Fruit fly (Drosophila melanogaster) whole organism, pupa: ENCODE measurements around the gene CG6961.

Source experiments
- CG12605 ChIP-seq: fragments of 200-800 bp; sonication (Bioruptor generic); IDR thresholded peaks from 2 replicates; pipeline ENCODE4 v1.3.6; 2022; ENCODE audit warnings: missing biosample characterization, missing genetic modification characterization
- CG14655 ChIP-seq: fragments of 200-800 bp; sonication (Bioruptor generic); optimal IDR thresholded peaks from 3 replicates; lab custom pipeline; 2017; ENCODE audit warnings: mild to moderate bottlenecking, missing biosample characterization, missing genetic modification reagents, missing genetic modification characterization
- CG32121 ChIP-seq: fragments of 200-800 bp; sonication (Bioruptor generic); IDR thresholded peaks from 2 replicates; pipeline ENCODE4 v1.3.6; 2022; ENCODE audit warnings: missing biosample characterization, missing genetic modification characterization
- CG34367 ChIP-seq: fragments of 200-800 bp; sonication (Bioruptor generic); optimal IDR thresholded peaks from 2 replicates; lab custom pipeline; 2018; ENCODE audit warnings: missing biosample characterization, mild to moderate bottlenecking, missing genetic modification characterization
- CG8159 ChIP-seq: fragments of 200-800 bp; sonication (Bioruptor generic); optimal IDR thresholded peaks from 3 replicates; lab custom pipeline; 2018; ENCODE audit warnings: missing biosample characterization, mild to moderate bottlenecking, missing genetic modification characterization, moderate library complexity
- CG8301 ChIP-seq: fragments of 200-800 bp; sonication (Bioruptor generic); optimal IDR thresholded peaks from 2 replicates; lab custom pipeline; 2018; ENCODE audit warnings: missing biosample characterization, mild to moderate bottlenecking, missing genetic modification characterization
- Pif1B ChIP-seq: fragments of 200-800 bp; sonication (Bioruptor generic); optimal IDR thresholded peaks from 3 replicates; lab custom pipeline; 2016; ENCODE audit warnings: missing biosample characterization, missing genetic modification characterization
- Snoo ChIP-seq: fragments of 200-800 bp; sonication (Bioruptor generic); optimal IDR thresholded peaks from 3 replicates; lab custom pipeline; 2017; ENCODE audit warnings: missing biosample characterization, mild to moderate bottlenecking, missing genetic modification characterization, inconsistent platforms
- fd96Ca ChIP-seq: fragments of 200-800 bp; sonication (Bioruptor generic); IDR thresholded peaks from 3 replicates; pipeline ENCODE4 v1.3.6; 2022; ENCODE audit warnings: missing biosample characterization, missing genetic modification characterization
- gl ChIP-seq: fragments of 200-800 bp; sonication (Bioruptor generic); optimal IDR thresholded peaks from 2 replicates; lab custom pipeline; 2018; ENCODE audit warnings: missing biosample characterization, mild to moderate bottlenecking, missing genetic modification characterization
- rn ChIP-seq: fragments of 200-800 bp; sonication (Bioruptor generic); IDR thresholded peaks from 2 replicates; pipeline ENCODE4 v1.3.6; 2022; ENCODE audit warnings: missing biosample characterization, missing genetic modification characterization

DNA sequence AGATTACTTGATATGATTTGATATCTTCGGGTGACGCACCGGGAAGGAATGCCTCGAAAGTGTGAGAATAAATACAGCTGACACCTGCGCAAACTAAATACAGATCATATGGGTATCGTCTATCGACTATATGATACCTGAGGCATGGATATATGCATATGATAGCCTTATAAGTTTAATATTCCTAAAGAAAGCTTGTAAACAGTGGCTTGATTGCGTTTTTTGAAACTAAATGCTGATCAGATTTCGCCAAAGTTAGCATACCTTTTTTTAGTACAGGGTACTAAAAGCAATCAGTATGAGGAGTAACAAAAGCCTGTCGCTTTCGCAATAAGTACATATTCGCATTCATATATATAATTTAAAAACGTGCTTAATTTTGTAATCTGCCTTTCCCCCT is 46.4 kb upstream of the CG6961 start:
- TF ChIP-seq CG8301 (tag; lab: Kevin White, UChicago) = no peak
- peak; percentile 47 for TF ChIP-seq Pif1B (GFP tag; lab: Kevin White, UChicago)
- no peak for TF ChIP-seq gl
- TF ChIP-seq CG34367 (tag; lab: Kevin White, UChicago) = no peak
- 0 out of 2 replicates have a peak, but pooled peaks have one; percentile 19 for TF ChIP-seq rn
- 0 out of 3 replicates have a peak, but pooled peaks have one; percentile 40 for TF ChIP-seq fd96Ca (GFP tag; lab: Robert Waterston, UW)
- peak; percentile 70 for TF ChIP-seq CG8159
- TF ChIP-seq Snoo (tag; lab: Kevin White, UChicago) = peak; percentile 71
- TF ChIP-seq CG14655 (GFP tag; lab: Kevin White, UChicago) = peak; percentile 23
- 0 out of 2 replicates have a peak, but pooled peaks have one; percentile 15 for TF ChIP-seq CG32121 (GFP tag; lab: Robert Waterston, UW)
- no peak for TF ChIP-seq CG12605 (GFP tag; lab: Robert Waterston, UW)
